Worm (Caenorhabditis elegans) whole organism, young adult: Measurements from ENCODE around the gene btb-22.

ENCODE experiments used
- B0261.1 ChIP-seq: sonication (generic microtip); optimal IDR thresholded peaks from 2 replicates; lab custom pipeline; 2016; ENCODE audit warnings: mild to moderate bottlenecking, missing genetic modification characterization, moderate library complexity, missing compliant biosample characterization
- C06A6.2 ChIP-seq: fragments of 200-800 bp; sonication (Bioruptor generic); conservative IDR thresholded peaks from 2 replicates; pipeline ENCODE4 v1.3.6; 2022; ENCODE audit warnings: missing genetic modification characterization, missing compliant biosample characterization
- K11D2.4 ChIP-seq: fragments of 200-800 bp; sonication (Bioruptor generic); IDR thresholded peaks from 2 replicates; pipeline ENCODE4 v1.3.6; 2022; ENCODE audit warnings: missing genetic modification reagents, missing genetic modification characterization, missing compliant biosample characterization
- K12H6.12 ChIP-seq: fragments of 200-800 bp; sonication (Bioruptor generic); optimal IDR thresholded peaks from 2 replicates; lab custom pipeline; 2018; ENCODE audit warnings: mild to moderate bottlenecking, missing genetic modification characterization, missing compliant biosample characterization
- T07F8.4 ChIP-seq: sonication (generic microtip); optimal IDR thresholded peaks from 2 replicates; lab custom pipeline; 2016; ENCODE audit warnings: mild to moderate bottlenecking, missing genetic modification characterization, moderate library complexity, missing compliant biosample characterization
- T26A5.8 ChIP-seq: sonication (generic microtip); optimal IDR thresholded peaks from 2 replicates; lab custom pipeline; 2016; ENCODE audit warnings: missing genetic modification characterization, missing compliant biosample characterization
- Y53G8AR.9 ChIP-seq: fragments of 200-800 bp; sonication (Bioruptor generic); conservative IDR thresholded peaks from 2 replicates; pipeline ENCODE4 v1.3.6; 2022; ENCODE audit warnings: missing genetic modification reagents, missing genetic modification characterization, missing compliant biosample characterization
- Y56A3A.18 ChIP-seq: fragments of 200-800 bp; sonication (Bioruptor generic); IDR thresholded peaks from 2 replicates; pipeline ENCODE4 v1.3.6; 2022; ENCODE audit warnings: missing genetic modification reagents, missing genetic modification characterization, missing compliant biosample characterization
- Y79H2A.3 ChIP-seq: fragments of 200-800 bp; sonication (Bioruptor generic); conservative IDR thresholded peaks from 2 replicates; pipeline ENCODE4 v1.3.6; 2022; ENCODE audit warnings: missing genetic modification reagents, missing genetic modification characterization, missing compliant biosample characterization
- Y95B8A.8 ChIP-seq: fragments of 200-800 bp; sonication (Bioruptor generic); IDR thresholded peaks from 2 replicates; pipeline ENCODE4 v1.3.6; 2022; ENCODE audit warnings: missing genetic modification reagents, missing genetic modification characterization, missing compliant biosample characterization
- aptf-2 ChIP-seq: fragments of 200-800 bp; sonication (Bioruptor generic); conservative IDR thresholded peaks from 2 replicates; pipeline ENCODE4 v1.3.6; 2022; ENCODE audit warnings: missing genetic modification reagents, missing genetic modification characterization, missing compliant biosample characterization
- aptf-3 ChIP-seq: fragments of 200-800 bp; sonication (Bioruptor generic); IDR thresholded peaks from 2 replicates; pipeline ENCODE4 v1.3.6; 2022; ENCODE audit warnings: missing genetic modification characterization, missing compliant biosample characterization
- atf-7 ChIP-seq: sonication (generic microtip); optimal IDR thresholded peaks from 2 replicates; lab custom pipeline; 2017; ENCODE audit warnings: mild to moderate bottlenecking, missing genetic modification characterization, missing compliant biosample characterization
- attf-3 ChIP-seq: fragments of 200-800 bp; sonication (Bioruptor generic); conservative IDR thresholded peaks from 2 replicates; pipeline ENCODE4 v1.3.6; 2022; ENCODE audit warnings: missing genetic modification reagents, missing genetic modification characterization, missing compliant biosample characterization
- cebp-2 ChIP-seq: fragments of 200-800 bp; sonication (Bioruptor generic); IDR thresholded peaks from 2 replicates; pipeline ENCODE4 v1.3.6; 2022; ENCODE audit warnings: missing genetic modification characterization, missing compliant biosample characterization
- ceh-27 ChIP-seq: fragments of 200-800 bp; sonication (Bioruptor generic); optimal IDR thresholded peaks from 2 replicates; lab custom pipeline; 2018; ENCODE audit warnings: mild to moderate bottlenecking, missing genetic modification characterization, moderate library complexity, missing compliant biosample characterization
- egrh-3 ChIP-seq: fragments of 200-800 bp; sonication (Bioruptor generic); IDR thresholded peaks from 2 replicates; pipeline ENCODE4 v1.3.6; 2022; ENCODE audit warnings: missing genetic modification reagents, missing genetic modification characterization, missing compliant biosample characterization
- fkh-3 ChIP-seq: sonication (generic microtip); optimal IDR thresholded peaks from 2 replicates; lab custom pipeline; 2016; ENCODE audit warnings: mild to moderate bottlenecking, missing genetic modification characterization, missing compliant biosample characterization
- hlh-12 ChIP-seq: sonication (generic microtip); optimal IDR thresholded peaks from 2 replicates; lab custom pipeline; 2016; ENCODE audit warnings: missing genetic modification characterization, missing compliant biosample characterization
- hlh-26 ChIP-seq: fragments of 200-800 bp; sonication (Bioruptor generic); conservative IDR thresholded peaks from 2 replicates; pipeline ENCODE4 v1.3.6; 2022; ENCODE audit warnings: missing genetic modification reagents, missing genetic modification characterization, missing compliant biosample characterization
- lin-35 ChIP-seq, 3 experiments: fragments of 150-350 bp in 2 of 3; sonication (generic microtip) in 1 of 3; optimal IDR thresholded peaks; 2 replicates each; lab custom pipeline; 2014 to 2018; ENCODE audit warnings: missing biosample characterization in 3 of 3, missing genetic modification characterization in 3 of 3, missing genetic modification reagents in 3 of 3
- lsl-1 ChIP-seq: fragments of 200-800 bp; sonication (Bioruptor generic); optimal IDR thresholded peaks from 2 replicates; lab custom pipeline; 2018; ENCODE audit warnings: mild to moderate bottlenecking, missing genetic modification characterization, moderate library complexity, missing compliant biosample characterization
- madf-8 ChIP-seq: fragments of 200-800 bp; sonication (Bioruptor generic); conservative IDR thresholded peaks from 2 replicates; pipeline ENCODE4 v1.3.6; 2022; ENCODE audit warnings: missing genetic modification reagents, missing genetic modification characterization, missing compliant biosample characterization
- mel-28 ChIP-seq: sonication (generic microtip); optimal IDR thresholded peaks from 2 replicates; lab custom pipeline; 2016; ENCODE audit warnings: borderline replicate concordance, mild to moderate bottlenecking, missing genetic modification characterization, missing compliant biosample characterization
- mes-4 ChIP-seq: sonication (generic microtip); optimal IDR thresholded peaks from 2 replicates; lab custom pipeline; 2016; ENCODE audit warnings: missing genotype, missing genetic modification characterization, missing compliant biosample characterization
- nfya-2 ChIP-seq: fragments of 200-800 bp; sonication (Bioruptor generic); IDR thresholded peaks from 2 replicates; pipeline ENCODE4 v1.3.6; 2022; ENCODE audit warnings: missing genetic modification reagents, missing genetic modification characterization, missing compliant biosample characterization
- nfyb-1 ChIP-seq: fragments of 200-800 bp; sonication (Bioruptor generic); IDR thresholded peaks from 2 replicates; pipeline ENCODE4 v1.3.6; 2022; ENCODE audit warnings: missing genetic modification reagents, missing genetic modification characterization, missing compliant biosample characterization
- nhr-120 ChIP-seq: fragments of 200-800 bp; sonication (Bioruptor generic); IDR thresholded peaks from 2 replicates; pipeline ENCODE4 v1.3.6; 2022; ENCODE audit warnings: missing genetic modification characterization, missing compliant biosample characterization
- nhr-27 ChIP-seq: fragments of 200-800 bp; sonication (Bioruptor generic); optimal IDR thresholded peaks from 2 replicates; lab custom pipeline; 2018; ENCODE audit warnings: mild to moderate bottlenecking, missing genetic modification characterization, moderate library complexity, missing compliant biosample characterization
- rcor-1 ChIP-seq: fragments of 200-800 bp; sonication (Bioruptor generic); IDR thresholded peaks from 2 replicates; pipeline ENCODE4 v1.3.6; 2022; ENCODE audit warnings: missing genetic modification reagents, missing genetic modification characterization, missing compliant biosample characterization
- rpc-1 ChIP-seq, 2 experiments: fragments of 150-350 bp in 1 of 2; sonication (generic microtip) in 1 of 2; optimal IDR thresholded peaks; 2 replicates each; lab custom pipeline; 2014 to 2018; ENCODE audit warnings: missing biosample characterization in 1 of 2, missing genetic modification characterization in 1 of 2, missing genetic modification reagents in 1 of 2, missing genotype in 1 of 2
- sea-2 ChIP-seq: fragments of 200-800 bp; sonication (Bioruptor generic); IDR thresholded peaks from 2 replicates; pipeline ENCODE4 v1.3.6; 2022; ENCODE audit warnings: missing genetic modification characterization, missing compliant biosample characterization
- snpc-1.3 ChIP-seq: sonication (generic microtip); optimal IDR thresholded peaks from 2 replicates; lab custom pipeline; 2017; ENCODE audit warnings: missing genetic modification characterization, mild to moderate bottlenecking, missing compliant biosample characterization, antibody characterized with exemption, moderate library complexity, missing genotype, missing genetic modification reagents; ENCODE audit not compliant: insufficient read depth
- snpc-3.4 ChIP-seq: sonication (generic microtip); optimal IDR thresholded peaks from 2 replicates; lab custom pipeline; 2017; ENCODE audit warnings: missing genetic modification characterization, mild to moderate bottlenecking, missing compliant biosample characterization, antibody characterized with exemption, moderate library complexity, missing genotype, missing genetic modification reagents
- tbp1 ChIP-seq: fragments of 200-800 bp; sonication (Bioruptor generic); optimal IDR thresholded peaks from 2 replicates; lab custom pipeline; 2018; ENCODE audit warnings: mild to moderate bottlenecking, missing genetic modification characterization, missing compliant biosample characterization
- tbx-9 ChIP-seq: sonication (generic microtip); optimal IDR thresholded peaks from 2 replicates; lab custom pipeline; 2016; ENCODE audit warnings: borderline replicate concordance, missing genetic modification characterization, inconsistent platforms, missing compliant biosample characterization
- unc-62 ChIP-seq: fragments of 150-350 bp; optimal IDR thresholded peaks from 2 replicates; lab custom pipeline; 2014; ENCODE audit warnings: missing biosample characterization, missing genetic modification reagents, missing genetic modification characterization
- zfh-2 ChIP-seq: fragments of 200-800 bp; sonication (Bioruptor generic); conservative IDR thresholded peaks from 2 replicates; pipeline ENCODE4 v1.3.6; 2022; ENCODE audit warnings: missing genetic modification reagents, missing genetic modification characterization, missing compliant biosample characterization
- ztf-28 ChIP-seq: fragments of 200-800 bp; sonication (Bioruptor generic); IDR thresholded peaks from 2 replicates; pipeline ENCODE4 v1.3.6; 2022; ENCODE audit warnings: missing genetic modification reagents, missing genetic modification characterization, missing compliant biosample characterization
- ztf-6 ChIP-seq: fragments of 200-800 bp; sonication (Bioruptor generic); IDR thresholded peaks from 2 replicates; pipeline ENCODE4 v1.3.6; 2022; ENCODE audit warnings: missing genetic modification reagents, missing genetic modification characterization, missing compliant biosample characterization

btb-22 gene

DNA sequence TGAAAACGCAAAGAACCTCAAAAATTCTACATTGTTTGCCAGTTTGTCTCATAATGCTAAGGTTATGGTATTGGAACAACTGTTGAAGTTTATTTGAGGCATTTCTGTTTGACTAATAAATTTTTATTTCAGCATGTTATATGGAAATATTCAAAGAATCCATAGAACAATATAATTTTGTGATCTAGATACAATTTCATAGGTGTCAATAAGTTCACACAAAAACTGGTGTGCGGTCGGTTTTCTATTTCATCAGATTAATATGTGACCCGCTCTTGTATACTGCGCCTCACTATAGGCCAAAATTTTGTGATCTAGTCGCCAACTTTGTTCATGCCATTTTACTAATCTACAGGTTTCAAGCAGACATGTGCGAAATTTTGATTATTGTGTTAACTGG lies at the start of gene btb-22:
TSS of gene btb-22 (plus strand) at position 301 of the 400 bp plus-strand sequence.
- no peak for TF ChIP-seq snpc-3.4 (tag; lab: Kevin White, UChicago)
- no peak for TF ChIP-seq lin-35 (GFP tag; optimal IDR thresholded peaks at IDR 0.05; lab: Kevin White, UChicago)

DNA sequence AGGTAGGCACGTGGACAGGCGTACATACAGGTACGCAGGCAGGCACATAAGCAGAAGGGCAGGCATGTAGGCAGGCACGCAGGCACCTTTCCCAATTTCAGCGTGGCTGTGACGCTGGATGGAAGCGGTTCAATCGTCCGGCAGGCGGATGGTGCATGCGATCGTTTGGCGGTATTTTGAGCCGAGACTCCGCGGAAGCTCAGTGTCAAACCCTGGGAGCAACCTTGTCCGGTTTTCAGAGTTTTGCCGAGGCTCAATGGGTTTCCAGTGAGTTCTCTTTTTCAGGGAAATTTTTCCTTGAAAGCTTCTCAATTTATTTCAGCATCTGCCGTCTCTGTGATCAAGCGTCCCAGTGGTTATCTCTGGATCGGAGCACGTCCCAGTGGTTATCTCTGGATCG lies 49.4 kb upstream of the btb-22 start:
- TF ChIP-seq atf-7 (tag; lab: Kevin White, UChicago): no peak
- peak; percentile 74 for TF ChIP-seq zfh-2 (GFP tag; lab: Robert Waterston, UW)

DNA sequence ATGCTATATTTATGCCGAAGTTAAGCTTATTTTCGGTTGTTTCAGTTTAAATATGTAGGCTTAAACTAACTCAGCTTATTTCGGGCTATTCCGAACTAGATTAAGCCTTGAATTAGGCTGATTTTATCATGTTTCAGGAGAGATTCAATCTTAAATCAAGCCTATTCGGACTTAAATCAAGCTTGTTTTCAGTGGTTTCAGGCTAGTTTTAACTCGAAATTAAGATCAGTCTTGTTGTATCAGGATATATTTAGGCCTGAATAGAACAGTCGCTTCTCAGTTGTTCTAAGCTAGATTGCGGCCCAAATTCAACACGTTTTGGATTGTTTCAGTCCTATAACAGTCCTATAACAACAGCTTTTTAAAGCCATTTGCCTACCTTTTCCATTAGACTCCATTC lies 47.8 kb upstream of the btb-22 start:
- no peak for TF ChIP-seq T07F8.4 (tag; lab: Kevin White, UChicago)
- TF ChIP-seq tbx-9 (tag; lab: Kevin White, UChicago): no peak
- TF ChIP-seq K12H6.12 (tag; lab: Kevin White, UChicago): no peak
- no peak for TF ChIP-seq lsl-1
- TF ChIP-seq aptf-2 (GFP tag; lab: Robert Waterston, UW): no peak
- no peak for TF ChIP-seq Y95B8A.8 (GFP tag; lab: Robert Waterston, UW)
- no peak for TF ChIP-seq aptf-3 (GFP tag; lab: Robert Waterston, UW)
- TF ChIP-seq Y56A3A.18 (GFP tag; lab: Robert Waterston, UW): no peak
- TF ChIP-seq C06A6.2 (GFP tag; lab: Robert Waterston, UW): no peak
- no peak for TF ChIP-seq K11D2.4 (GFP tag; lab: Robert Waterston, UW)
- TF ChIP-seq hlh-26 (GFP tag; lab: Robert Waterston, UW): no peak
- no peak for TF ChIP-seq nfyb-1
- TF ChIP-seq nhr-27 (tag; lab: Kevin White, UChicago): no peak
- TF ChIP-seq attf-3 (GFP tag; lab: Robert Waterston, UW): no peak
- TF ChIP-seq, all 124 proteins: peak for 0

DNA sequence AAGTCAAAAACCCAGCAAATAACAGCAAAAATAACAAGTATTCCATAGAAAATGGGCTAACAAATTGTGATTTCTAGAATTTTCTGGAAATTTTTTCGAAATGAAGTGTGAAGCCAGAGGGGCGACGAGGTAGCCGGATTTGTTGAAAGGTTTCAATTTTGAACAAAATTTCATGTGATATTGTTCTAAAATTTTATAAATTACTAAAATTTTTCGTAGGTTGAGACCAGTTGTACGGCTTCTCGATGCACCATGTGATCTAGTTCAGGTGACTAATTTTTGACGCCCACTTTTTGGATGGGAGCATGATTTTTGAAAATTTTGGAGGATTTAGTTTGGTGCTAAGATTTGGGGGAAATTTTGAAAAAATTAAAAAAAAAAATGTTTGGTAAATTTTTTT lies 40.3 kb upstream of the btb-22 start, which contains the start of gene gcy-19:
TSS of gene gcy-19 (minus strand) at position 101 of the 400 bp plus-strand sequence.
- TF ChIP-seq ztf-6 (GFP tag; lab: Robert Waterston, UW) (no peak), nfya-2 (GFP tag; lab: Robert Waterston, UW) (no peak), mes-4 (tag; lab: Kevin White, UChicago) (no peak), lin-35 (GFP tag; optimal IDR thresholded peaks at IDR 0.05; lab: Kevin White, UChicago) (no peak), ztf-28 (GFP tag; lab: Robert Waterston, UW) (no peak), hlh-12 (tag; lab: Kevin White, UChicago) (no peak), zfh-2 (GFP tag; lab: Robert Waterston, UW) (no peak)

DNA sequence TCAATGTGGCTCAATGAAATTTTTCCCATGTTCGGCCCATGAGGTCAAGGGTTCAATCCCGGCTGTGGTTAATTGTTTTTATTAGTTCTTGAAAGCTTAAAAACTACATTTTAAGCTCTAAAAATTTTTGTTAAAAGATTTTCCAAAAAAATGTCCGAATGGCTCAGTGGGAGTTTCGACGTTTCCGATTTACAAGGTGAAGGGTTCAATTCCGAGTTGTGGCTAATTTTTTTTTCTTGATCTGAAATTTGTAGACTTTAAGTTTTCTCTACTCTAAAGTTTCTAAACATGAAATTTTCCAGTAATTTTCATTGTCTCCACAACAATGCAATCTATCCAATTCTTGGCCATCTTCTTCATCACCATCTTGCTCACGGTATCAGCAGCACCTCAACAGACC lies 37.1 kb upstream of the btb-22 start, which contains the start of gene F02E11.2:
TSS of gene F02E11.2 (plus strand) at position 301 of the 400 bp plus-strand sequence.
- TF ChIP-seq rpc-1 (optimal IDR thresholded peaks at IDR 0.05; lab: Kevin White, UChicago): no peak
- peak; percentile 33 for TF ChIP-seq rpc-1 (tag; optimal IDR thresholded peaks at IDR 0.05; lab: Kevin White, UChicago)
- TF ChIP-seq K12H6.12 (tag; lab: Kevin White, UChicago): no peak

DNA sequence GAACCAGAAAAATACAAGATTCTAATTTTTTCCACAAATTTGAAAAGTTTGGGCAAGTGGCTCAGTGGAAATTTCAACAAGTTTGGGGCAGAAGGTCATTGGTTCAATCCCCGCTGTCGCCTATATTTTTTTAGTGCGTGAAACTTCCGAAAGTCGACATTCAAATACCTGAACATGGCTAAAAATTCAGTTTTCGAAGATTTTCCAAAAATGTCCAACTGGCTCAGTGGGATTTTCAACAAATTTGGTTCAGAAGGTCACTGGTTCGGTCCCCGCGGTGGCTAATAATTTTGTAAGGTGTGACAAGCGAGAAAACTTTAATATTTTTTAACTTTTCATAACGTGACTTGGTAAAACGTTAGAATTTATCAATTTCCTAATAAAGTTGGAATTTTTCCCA lies 34.9 kb upstream of the btb-22 start:
- TF ChIP-seq fkh-3 (tag; lab: Kevin White, UChicago) (no peak), snpc-1.3 (tag; lab: Kevin White, UChicago) (no peak), nhr-120 (GFP tag; lab: Robert Waterston, UW) (no peak), egrh-3 (GFP tag; lab: Robert Waterston, UW) (no peak), T26A5.8 (tag; lab: Kevin White, UChicago) (no peak), unc-62 (GFP tag; lab: Kevin White, UChicago) (no peak), lin-35 (GFP tag; optimal IDR thresholded peaks at IDR 0.05; lab: Kevin White, UChicago) (no peak), nfya-2 (GFP tag; lab: Robert Waterston, UW) (no peak), Y79H2A.3 (no peak), rcor-1 (GFP tag; lab: Robert Waterston, UW) (no peak), sea-2 (no peak), cebp-2 (GFP tag; lab: Robert Waterston, UW) (no peak), Y53G8AR.9 (GFP tag; lab: Robert Waterston, UW) (no peak), B0261.1 (peak; percentile 44), madf-8 (GFP tag; lab: Robert Waterston, UW) (no peak), ceh-27 (no peak), mel-28 (no peak), tbp1 (GFP tag; lab: Kevin White, UChicago) (peak; percentile 67)
